Worm (Caenorhabditis elegans): ENCODE data around the gene ZK742.6.

DNA sequence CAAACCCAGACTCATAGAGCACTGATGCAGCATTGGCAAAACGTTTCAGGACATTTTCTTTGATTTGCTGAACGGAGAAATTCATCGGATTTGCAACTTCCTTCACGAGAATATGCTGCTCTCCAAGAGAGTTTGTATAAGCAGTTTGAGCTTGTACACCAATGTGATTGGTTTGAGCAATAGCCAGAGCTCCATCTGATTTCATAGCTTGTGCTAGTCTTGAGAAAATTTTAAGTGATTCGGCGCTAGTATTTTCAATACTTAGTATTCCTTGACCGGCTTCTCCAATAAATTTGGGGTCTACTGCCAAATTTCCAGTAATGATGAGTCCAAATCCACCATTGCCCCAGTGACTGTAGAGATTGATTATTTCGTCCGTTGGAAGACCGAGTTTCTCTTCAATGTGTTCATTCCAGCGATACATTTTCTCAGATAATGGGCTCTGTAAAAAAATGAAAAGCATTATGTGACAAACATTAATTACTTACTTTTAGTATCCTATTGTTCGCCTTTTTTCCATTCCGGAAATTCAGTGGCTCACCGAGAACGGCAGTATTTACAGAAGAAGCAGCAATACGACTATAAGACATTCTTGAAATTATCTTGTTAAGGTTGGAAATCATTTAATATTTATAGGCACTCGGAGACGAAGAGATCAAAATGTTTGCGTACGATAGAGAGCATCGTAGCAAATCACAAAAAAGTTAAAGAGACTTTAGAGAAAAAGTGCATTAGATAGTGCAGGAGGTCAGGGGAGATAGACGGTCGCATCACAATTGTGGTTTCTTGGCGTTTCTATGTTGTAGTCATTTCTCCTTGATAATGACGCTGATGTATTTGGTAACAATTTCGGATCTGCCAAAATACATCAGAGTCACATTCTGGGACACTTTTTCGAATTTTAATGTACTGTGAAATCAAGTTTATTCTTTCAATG, 5.2 kb downstream of the ZK742.6 start, which contains the start of gene ZK742.3:
- TF ChIP-seq dao-5 (tag; optimal IDR thresholded peaks at IDR 0.05) (no peak), him-1 (tag; optimal IDR thresholded peaks at IDR 0.05) (no peak), W03F9.2 (tag; optimal IDR thresholded peaks at IDR 0.05) (no peak)
